Worm (Caenorhabditis elegans): ENCODE results near the gene acy-4.

acy-4 gene

ce11 chrV:5601263-5601662 lies 29.4 kb downstream of the acy-4 start, which contains the start of gene CD4.8:
TSS of gene CD4.8 (minus strand) at chrV:5601363.
- TF ChIP-seq sma-3 (GFP tag; optimal IDR thresholded peaks at IDR 0.05) (no peak), egl-27 (tag; optimal IDR thresholded peaks at IDR 0.05) (no peak), mbf-1 (tag; optimal IDR thresholded peaks at IDR 0.05) (no peak), ama-1 (optimal IDR thresholded peaks at IDR 0.05) (no peak), unc-39 (tag; optimal IDR thresholded peaks at IDR 0.05) (no peak), nhr-25 (tag; optimal IDR thresholded peaks at IDR 0.05) (no peak), nhr-129 (tag; optimal IDR thresholded peaks at IDR 0.05) (no peak), mdl-1 (tag; optimal IDR thresholded peaks at IDR 0.05) (no peak), sma-9 (GFP tag; optimal IDR thresholded peaks at IDR 0.05) (no peak), sma-9 (tag; optimal IDR thresholded peaks at IDR 0.05) (no peak), snpc-4 (tag; optimal IDR thresholded peaks at IDR 0.05) (no peak), ZK546.5 (tag; optimal IDR thresholded peaks at IDR 0.05) (no peak), mab-5 (tag; optimal IDR thresholded peaks at IDR 0.05) (no peak), nhr-10 (tag; optimal IDR thresholded peaks at IDR 0.05) (no peak), nhr-21 (tag; optimal IDR thresholded peaks at IDR 0.05) (no peak), lsy-2 (tag; optimal IDR thresholded peaks at IDR 0.05) (no peak), unc-62 (GFP tag; optimal IDR thresholded peaks at IDR 0.05) (no peak), nhr-77 (tag; optimal IDR thresholded peaks at IDR 0.05) (no peak), lin-13 (GFP tag; optimal IDR thresholded peaks at IDR 0.05) (no peak)

DNA sequence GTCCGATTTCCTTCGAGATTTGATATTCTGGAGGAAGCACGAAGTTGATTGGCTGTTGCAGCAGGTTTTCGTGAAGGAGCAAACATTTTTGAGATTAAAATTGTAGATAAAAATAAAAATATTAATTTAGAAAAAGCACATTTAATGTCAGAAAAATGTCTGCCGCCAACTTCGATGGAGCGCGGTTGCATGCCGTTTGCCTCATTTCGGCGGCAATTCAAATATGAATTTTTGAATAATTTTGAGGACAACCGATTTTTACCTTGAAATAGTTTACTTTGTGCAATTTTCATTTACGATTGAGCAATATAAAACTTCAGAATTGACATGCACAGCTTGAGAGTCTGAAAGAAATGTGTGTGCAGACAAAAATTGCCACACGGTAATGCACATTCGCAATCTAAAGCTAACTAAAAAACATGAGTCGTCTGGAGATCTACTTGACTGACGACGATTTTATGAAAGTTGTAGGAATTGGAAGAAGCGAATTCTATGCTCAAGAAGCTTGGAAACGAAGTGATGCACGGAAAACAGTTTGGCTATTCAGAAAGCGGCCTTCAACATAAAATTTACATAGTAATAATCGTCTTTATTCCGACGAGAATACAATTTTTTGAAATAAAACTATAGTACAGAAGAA lies 34.2 kb downstream of the acy-4 start, which contains the start of gene zhit-1:
Gene zhit-1, minus strand, starts transcription at position 161 of the 640 bp plus-strand sequence.
- TF ChIP-seq lsy-2 (tag; optimal IDR thresholded peaks at IDR 0.05) (peak in 1 of 2 experiments; percentile 58), snpc-4 (tag; optimal IDR thresholded peaks at IDR 0.05) (peak; percentile 61), nhr-6 (tag; optimal IDR thresholded peaks at IDR 0.05) (no peak), ama-1 (optimal IDR thresholded peaks at IDR 0.05) (no peak), gmeb-1 (tag; optimal IDR thresholded peaks at IDR 0.05) (peak; percentile 93), ZK546.5 (tag; optimal IDR thresholded peaks at IDR 0.05) (no peak), C34F6.9 (tag; optimal IDR thresholded peaks at IDR 0.05) (peak; percentile 36), elt-3 (tag; optimal IDR thresholded peaks at IDR 0.05) (no peak), unc-55 (GFP tag; optimal IDR thresholded peaks at IDR 0.05) (peak; percentile 56), mdl-1 (tag; optimal IDR thresholded peaks at IDR 0.05) (no peak), lin-13 (GFP tag; optimal IDR thresholded peaks at IDR 0.05) (peak; percentile 11), nhr-129 (tag; optimal IDR thresholded peaks at IDR 0.05) (peak; percentile 1), skn-1 (tag; optimal IDR thresholded peaks at IDR 0.05) (no peak), ztf-1 (GFP tag; conservative IDR thresholded peaks at IDR 0.05) (no peak), nhr-23 (tag; optimal IDR thresholded peaks at IDR 0.05) (no peak), egl-27 (tag; optimal IDR thresholded peaks at IDR 0.05) (no peak), unc-62 (GFP tag; optimal IDR thresholded peaks at IDR 0.05) (no peak), sma-9 (GFP tag; optimal IDR thresholded peaks at IDR 0.05) (no peak), sma-9 (tag; optimal IDR thresholded peaks at IDR 0.05) (no peak), mbf-1 (tag; optimal IDR thresholded peaks at IDR 0.05) (no peak), mab-5 (tag; optimal IDR thresholded peaks at IDR 0.05) (no peak), Y55F3AM.14 (GFP tag; optimal IDR thresholded peaks at IDR 0.05) (no peak)

ce11 chrV:5594315-5594714 lies 36.4 kb downstream of the acy-4 start, which contains the start of gene crn-2:
TSS of gene crn-2 (plus strand) at chrV:5594615.
- TF ChIP-seq nhr-11 (tag; optimal IDR thresholded peaks at IDR 0.05): no peak
- TF ChIP-seq alr-1 (tag; optimal IDR thresholded peaks at IDR 0.05): no peak
- no peak for TF ChIP-seq nhr-23 (tag; optimal IDR thresholded peaks at IDR 0.05)
- no peak for TF ChIP-seq sma-9 (GFP tag; optimal IDR thresholded peaks at IDR 0.05)
- TF ChIP-seq sma-9 (tag; optimal IDR thresholded peaks at IDR 0.05): no peak
- no peak for TF ChIP-seq snpc-4 (tag; optimal IDR thresholded peaks at IDR 0.05)
- TF ChIP-seq nhr-129 (tag; optimal IDR thresholded peaks at IDR 0.05): no peak
- TF ChIP-seq ceh-82 (tag; optimal IDR thresholded peaks at IDR 0.05): no peak
- TF ChIP-seq lin-13 (GFP tag; optimal IDR thresholded peaks at IDR 0.05): no peak
- TF ChIP-seq F13H6.1 (tag; optimal IDR thresholded peaks at IDR 0.05): no peak
- no peak for TF ChIP-seq skn-1 (tag; optimal IDR thresholded peaks at IDR 0.05)
- TF ChIP-seq Y55F3AM.14 (GFP tag; optimal IDR thresholded peaks at IDR 0.05): no peak
- no peak for TF ChIP-seq gmeb-1 (tag; optimal IDR thresholded peaks at IDR 0.05)

DNA sequence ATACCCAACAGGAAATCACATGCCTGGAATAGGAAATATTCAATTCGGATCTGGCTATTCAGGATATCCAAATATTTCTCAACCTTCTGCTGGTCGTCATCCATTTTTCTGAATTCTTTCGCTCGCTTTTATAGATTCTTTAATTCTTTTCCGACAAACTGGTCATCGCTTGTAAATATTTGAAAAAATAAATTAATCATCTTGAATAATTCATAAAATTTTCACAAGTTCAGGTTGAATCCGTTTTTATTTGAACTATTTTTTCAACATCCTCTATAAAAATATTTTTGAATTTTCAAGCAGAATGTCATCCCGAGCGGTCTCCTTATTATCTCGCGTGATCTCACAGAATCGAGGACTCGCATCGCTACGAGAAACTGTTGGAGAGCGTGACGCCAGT lies 37.3 kb downstream of the acy-4 start, which contains the start of gene mrpl-48:
Gene mrpl-48, plus strand, starts transcription at position 301 of the 400 bp plus-strand sequence.
- TF ChIP-seq mbf-1 (tag; optimal IDR thresholded peaks at IDR 0.05) (no peak), nhr-25 (tag; optimal IDR thresholded peaks at IDR 0.05) (no peak), egl-27 (tag; optimal IDR thresholded peaks at IDR 0.05) (no peak), Y55F3AM.14 (GFP tag; optimal IDR thresholded peaks at IDR 0.05) (no peak), elt-3 (tag; optimal IDR thresholded peaks at IDR 0.05) (no peak), ztf-4 (tag; optimal IDR thresholded peaks at IDR 0.05) (no peak), fos-1 (tag; optimal IDR thresholded peaks at IDR 0.05) (no peak), lin-11 (tag; optimal IDR thresholded peaks at IDR 0.05) (no peak), sma-9 (GFP tag; optimal IDR thresholded peaks at IDR 0.05) (no peak), sma-9 (tag; optimal IDR thresholded peaks at IDR 0.05) (no peak), blmp-1 (tag; optimal IDR thresholded peaks at IDR 0.05; ENCODE audit: insufficient read depth) (no peak)

Data from whole organism, L2 larva.